Worm (Caenorhabditis elegans) whole organism, L4 larva: Measurements from ENCODE around the gene srd-16.

ENCODE experiments used
- D1046.2 ChIP-seq: fragments of 200-800 bp; sonication (Bioruptor generic); IDR thresholded peaks from 2 replicates; pipeline ENCODE4 v1.3.6; 2022; ENCODE audit warnings: missing genetic modification characterization, missing compliant biosample characterization
- F49E8.2 ChIP-seq: sonication (generic microtip); optimal IDR thresholded peaks from 2 replicates; lab custom pipeline; 2016; ENCODE audit warnings: missing compliant biosample characterization, mild to moderate bottlenecking, missing genetic modification characterization, borderline replicate concordance
- aly-2 ChIP-seq: sonication (generic microtip); optimal IDR thresholded peaks from 2 replicates; lab custom pipeline; 2018; ENCODE audit warnings: missing biosample characterization, missing genetic modification characterization
- lin-13 ChIP-seq: fragments of 150-350 bp; optimal IDR thresholded peaks from 2 replicates; lab custom pipeline; 2014; ENCODE audit warnings: missing biosample characterization, missing genetic modification reagents, missing genetic modification characterization
- lir-3 ChIP-seq: sonication (generic microtip); optimal IDR thresholded peaks from 2 replicates; lab custom pipeline; 2016; ENCODE audit warnings: mild to moderate bottlenecking, missing genetic modification characterization, missing compliant biosample characterization
- nhr-11 ChIP-seq: fragments of 150-350 bp; optimal IDR thresholded peaks from 2 replicates; lab custom pipeline; 2014; ENCODE audit warnings: missing biosample characterization, missing genetic modification characterization
- unc-39 ChIP-seq: sonication (generic microtip); optimal IDR thresholded peaks from 2 replicates; lab custom pipeline; 2017; ENCODE audit warnings: missing biosample characterization, missing genetic modification characterization

- TF ChIP-seq unc-39 (tag; lab: Kevin White, UChicago) (no peak), nhr-11 (tag; lab: Kevin White, UChicago) (no peak), aly-2 (tag; lab: Kevin White, UChicago) (no peak), lir-3 (no peak), D1046.2 (GFP tag; lab: Robert Waterston, UW) (no peak), lin-13 (GFP tag; lab: Kevin White, UChicago) (no peak), F49E8.2 (tag; lab: Kevin White, UChicago) (no peak)
These were observed 47.8 kb downstream of the srd-16 start for ce11 chrV:5852084-5852483.
